Comparison of ENCODE assay signal across 4 fruit fly cellular contexts in genomic region chr3R:15275158-15275623, dm6.
TF ChIP-seq lines count a peak whose summit lies in the region.

TSS of gene Cp190 (minus strand) at chr3R:15275241.
TSS of gene CG4338 (plus strand) at chr3R:15275522.

TF ChIP-seq in whole organism, adult, 20 proteins besides CTCF, POLR2A, EP300 and RAD21 (continued from another document):
- TF ChIP-seq CG33017 (tag; optimal IDR thresholded peaks at IDR 0.05; lab: Kevin White, UChicago) (peak; percentile 98), kay (GFP tag; lab: Kevin White, UChicago; ENCODE audit: borderline replicate concordance) (no peak)
TF ChIP-seq in whole organism, adult: peak in this region for 17.

TF ChIP-seq in whole organism, embryonic, 481 proteins besides CTCF, POLR2A, EP300 and RAD21 (continued from another document and continues in another):
- TF ChIP-seq CG6813 (GFP tag; optimal IDR thresholded peaks at IDR 0.05; lab: Kevin White, UChicago), result peak; percentile 94
- peak; percentile 91 for TF ChIP-seq CG7357 (GFP tag; IDR thresholded peaks at IDR 0.05; lab: Robert Waterston, UW)
- peak; percentile 98 for TF ChIP-seq CG13894 (tag; optimal IDR thresholded peaks at IDR 0.05; lab: Kevin White, UChicago)
- TF ChIP-seq Six4 (GFP tag; optimal IDR thresholded peaks at IDR 0.05; lab: Kevin White, UChicago), result peak; percentile 98
- peak; percentile 97 for TF ChIP-seq BtbVII (GFP tag; optimal IDR thresholded peaks at IDR 0.05; lab: Kevin White, UChicago)
- TF ChIP-seq H15 (GFP tag; IDR thresholded peaks at IDR 0.05; lab: Robert Waterston, UW), result peak; percentile 87
- TF ChIP-seq ems (GFP tag; optimal IDR thresholded peaks at IDR 0.05; lab: Kevin White, UChicago), result peak; percentile 92
- peak; percentile 98 for TF ChIP-seq lilli (GFP tag; optimal IDR thresholded peaks at IDR 0.05; lab: Kevin White, UChicago)
- TF ChIP-seq CG16813 (GFP tag; IDR thresholded peaks at IDR 0.05; lab: Robert Waterston, UW; ENCODE audit: partially characterized antibody), result peak; percentile 85
- peak; percentile 91 for TF ChIP-seq CG13624 (GFP tag; optimal IDR thresholded peaks at IDR 0.05; lab: Kevin White, UChicago)
- peak; percentile 91 for TF ChIP-seq ssp (GFP tag; IDR thresholded peaks at IDR 0.05; lab: Robert Waterston, UW)
- peak; percentile 99 for TF ChIP-seq gem (tag; optimal IDR thresholded peaks at IDR 0.05; lab: Kevin White, UChicago)
- TF ChIP-seq CG12769 (tag; optimal IDR thresholded peaks at IDR 0.05; lab: Kevin White, UChicago), result peak; percentile 97
- peak; percentile 98 for TF ChIP-seq Ptx1 (GFP tag; IDR thresholded peaks at IDR 0.05; lab: Robert Waterston, UW)
- peak; percentile 96 for TF ChIP-seq CG11093 (GFP tag; IDR thresholded peaks at IDR 0.05; lab: Robert Waterston, UW)
- TF ChIP-seq CG34422 (GFP tag; IDR thresholded peaks at IDR 0.05; lab: Robert Waterston, UW), result peak; percentile 96
- TF ChIP-seq CG18476 (GFP tag; optimal IDR thresholded peaks at IDR 0.05; lab: Kevin White, UChicago), result peak; percentile 98
- TF ChIP-seq mld (GFP tag; IDR thresholded peaks at IDR 0.05; lab: Robert Waterston, UW; ENCODE audit: partially characterized antibody), result peak; percentile 45; the same call in 1 of the 3 replicates
- TF ChIP-seq Rfx (GFP tag; IDR thresholded peaks at IDR 0.05; lab: Robert Waterston, UW), result peak; percentile 97
- TF ChIP-seq CG8388 (GFP tag; optimal IDR thresholded peaks at IDR 0.05; lab: Kevin White, UChicago), result peak; percentile 98
- TF ChIP-seq CG31441 (GFP tag; IDR thresholded peaks at IDR 0.05; lab: Robert Waterston, UW), result peak; percentile 99
- TF ChIP-seq CG11085 (GFP tag; IDR thresholded peaks at IDR 0.05; lab: Robert Waterston, UW), result peak; percentile 92
- TF ChIP-seq CG9215 (GFP tag; IDR thresholded peaks at IDR 0.05; lab: Robert Waterston, UW), result peak; percentile 97
- peak; percentile 89 for TF ChIP-seq Sin3A (optimal IDR thresholded peaks at IDR 0.05; lab: Kevin White, UChicago)
- peak; percentile 99 for TF ChIP-seq Fer3 (tag; optimal IDR thresholded peaks at IDR 0.05; lab: Kevin White, UChicago)
- peak; percentile 91 for TF ChIP-seq rib (GFP tag; IDR thresholded peaks at IDR 0.05; lab: Robert Waterston, UW)
- peak; percentile 69; the same call in 2 of the 3 replicates for TF ChIP-seq Optix (GFP tag; IDR thresholded peaks at IDR 0.05; lab: Robert Waterston, UW)
- TF ChIP-seq crc (GFP tag; optimal IDR thresholded peaks at IDR 0.05; lab: Kevin White, UChicago), result peak; percentile 72
- TF ChIP-seq sd (tag; optimal IDR thresholded peaks at IDR 0.05; lab: Kevin White, UChicago), result peak; percentile 94
- peak; percentile 97 for TF ChIP-seq HHEX (GFP tag; optimal IDR thresholded peaks at IDR 0.05; lab: Kevin White, UChicago)
- TF ChIP-seq Dip2 (GFP tag; IDR thresholded peaks at IDR 0.05; lab: Robert Waterston, UW), result peak; percentile 75
- peak; percentile 97 for TF ChIP-seq CG2120 (GFP tag; optimal IDR thresholded peaks at IDR 0.05; lab: Kevin White, UChicago)
- TF ChIP-seq CrebB (tag; optimal IDR thresholded peaks at IDR 0.05; lab: Kevin White, UChicago), result peak; percentile 98
- TF ChIP-seq CG12299 (tag; optimal IDR thresholded peaks at IDR 0.05; lab: Kevin White, UChicago), result peak; percentile 99
- peak; percentile 99 for TF ChIP-seq CG13424 (tag; optimal IDR thresholded peaks at IDR 0.05; lab: Kevin White, UChicago)
- TF ChIP-seq esg (GFP tag; conservative IDR thresholded peaks at IDR 0.05; lab: Robert Waterston, UW), result peak; percentile 98
- peak; percentile 95 for TF ChIP-seq kah (GFP tag; optimal IDR thresholded peaks at IDR 0.05; lab: Kevin White, UChicago)
- TF ChIP-seq CG9437 (GFP tag; optimal IDR thresholded peaks at IDR 0.05; lab: Kevin White, UChicago), result peak; percentile 96
- TF ChIP-seq amos (GFP tag; IDR thresholded peaks at IDR 0.05; lab: Robert Waterston, UW; ENCODE audit: partially characterized antibody), result peak; percentile 88
- TF ChIP-seq CG2129 (GFP tag; IDR thresholded peaks at IDR 0.05; lab: Robert Waterston, UW; ENCODE audit: partially characterized antibody), result 0 out of 2 replicates have a peak, but pooled peaks have one; percentile 29
- peak; percentile 75 for TF ChIP-seq Sry-β (GFP tag; optimal IDR thresholded peaks at IDR 0.05; lab: Kevin White, UChicago)

TF ChIP-seq in whole organism, prepupa, 60 proteins besides CTCF, POLR2A, EP300 and RAD21 (continued from another document):
- TF ChIP-seq lz (GFP tag; optimal IDR thresholded peaks at IDR 0.05; lab: Kevin White, UChicago), result peak; percentile 97
- peak; percentile 97 for TF ChIP-seq pdm3 (GFP tag; optimal IDR thresholded peaks at IDR 0.05; lab: Kevin White, UChicago)
- TF ChIP-seq CG11294 (GFP tag; IDR thresholded peaks at IDR 0.05; lab: Robert Waterston, UW), result peak; percentile 95
- peak; percentile 96 for TF ChIP-seq CG6792 (GFP tag; optimal IDR thresholded peaks at IDR 0.05; lab: Kevin White, UChicago)
- TF ChIP-seq Sox102F (GFP tag; optimal IDR thresholded peaks at IDR 0.05; lab: Kevin White, UChicago), result peak; percentile 79
- peak; percentile 96 for TF ChIP-seq net (GFP tag; optimal IDR thresholded peaks at IDR 0.05; lab: Kevin White, UChicago)
- TF ChIP-seq CG9139 (GFP tag; optimal IDR thresholded peaks at IDR 0.05; lab: Kevin White, UChicago), result no peak
- TF ChIP-seq CG6854 (GFP tag; optimal IDR thresholded peaks at IDR 0.05; lab: Kevin White, UChicago), result peak; percentile 94
- TF ChIP-seq Met (GFP tag; optimal IDR thresholded peaks at IDR 0.05; lab: Kevin White, UChicago), result peak; percentile 96
- TF ChIP-seq CG15336 (GFP tag; IDR thresholded peaks at IDR 0.05; lab: Robert Waterston, UW), result peak; percentile 98
- peak; percentile 97 for TF ChIP-seq CG34406 (GFP tag; optimal IDR thresholded peaks at IDR 0.05; lab: Kevin White, UChicago)
- TF ChIP-seq acj6 (GFP tag; optimal IDR thresholded peaks at IDR 0.05; lab: Kevin White, UChicago), result peak; percentile 97
- TF ChIP-seq fd59A (GFP tag; optimal IDR thresholded peaks at IDR 0.05; lab: Kevin White, UChicago), result peak; percentile 96
- peak; percentile 98 for TF ChIP-seq Ets96B (tag; optimal IDR thresholded peaks at IDR 0.05; lab: Kevin White, UChicago)
- TF ChIP-seq CG8119 (GFP tag; IDR thresholded peaks at IDR 0.05; lab: Robert Waterston, UW), result peak; percentile 98
- peak; percentile 95 for TF ChIP-seq CG11902 (GFP tag; optimal IDR thresholded peaks at IDR 0.05; lab: Kevin White, UChicago)
- TF ChIP-seq esn (GFP tag; optimal IDR thresholded peaks at IDR 0.05; lab: Kevin White, UChicago), result peak; percentile 98
- TF ChIP-seq Hr39 (GFP tag; optimal IDR thresholded peaks at IDR 0.05; lab: Kevin White, UChicago), result peak; percentile 93
- peak; percentile 97 for TF ChIP-seq CG8632 (GFP tag; optimal IDR thresholded peaks at IDR 0.05; lab: Kevin White, UChicago)
- peak; percentile 97 for TF ChIP-seq CG31627 (GFP tag; optimal IDR thresholded peaks at IDR 0.05; lab: Kevin White, UChicago)
- TF ChIP-seq CG10669 (GFP tag; optimal IDR thresholded peaks at IDR 0.05; lab: Kevin White, UChicago), result peak; percentile 98
- TF ChIP-seq salr (GFP tag; optimal IDR thresholded peaks at IDR 0.05; lab: Kevin White, UChicago), result peak; percentile 28 to 92
- peak; percentile 94 for TF ChIP-seq spab (GFP tag; optimal IDR thresholded peaks at IDR 0.05; lab: Kevin White, UChicago)
- peak; percentile 98 for TF ChIP-seq CG32006 (GFP tag; optimal IDR thresholded peaks at IDR 0.05; lab: Kevin White, UChicago)
- TF ChIP-seq dac (GFP tag; optimal IDR thresholded peaks at IDR 0.05; lab: Kevin White, UChicago), result peak; percentile 89
- TF ChIP-seq CG6808 (GFP tag; optimal IDR thresholded peaks at IDR 0.05; lab: Kevin White, UChicago), result peak; percentile 98
- TF ChIP-seq CG16779 (tag; optimal IDR thresholded peaks at IDR 0.05; lab: Kevin White, UChicago), result no peak
- TF ChIP-seq Eip75B (GFP tag; optimal IDR thresholded peaks at IDR 0.05; lab: Kevin White, UChicago), result peak; percentile 96
- peak; percentile 98 for TF ChIP-seq CG3919 (GFP tag; optimal IDR thresholded peaks at IDR 0.05; lab: Kevin White, UChicago)
- TF ChIP-seq dsx (GFP tag; optimal IDR thresholded peaks at IDR 0.05; lab: Kevin White, UChicago; ENCODE audit: poor library complexity, severe bottlenecking), result peak; percentile 97
- TF ChIP-seq topi (GFP tag; optimal IDR thresholded peaks at IDR 0.05; lab: Kevin White, UChicago), result peak; percentile 97
- no peak for TF ChIP-seq CG4318 (GFP tag; optimal IDR thresholded peaks at IDR 0.05; lab: Kevin White, UChicago)
- TF ChIP-seq CG1621 (tag; optimal IDR thresholded peaks at IDR 0.05; lab: Kevin White, UChicago), result peak; percentile 93
- TF ChIP-seq vri (GFP tag; optimal IDR thresholded peaks at IDR 0.05; lab: Kevin White, UChicago), result peak; percentile 93
- no peak for TF ChIP-seq CG6276 (GFP tag; optimal IDR thresholded peaks at IDR 0.05; lab: Kevin White, UChicago)
- peak; percentile 97 for TF ChIP-seq Smox (GFP tag; optimal IDR thresholded peaks at IDR 0.05; lab: Kevin White, UChicago)
- peak; percentile 95 for TF ChIP-seq Lpt (GFP tag; optimal IDR thresholded peaks at IDR 0.05; lab: Kevin White, UChicago)
- TF ChIP-seq Ets21C (GFP tag; optimal IDR thresholded peaks at IDR 0.05; lab: Kevin White, UChicago), result peak; percentile 94
- TF ChIP-seq Eip93F (GFP tag; optimal IDR thresholded peaks at IDR 0.05; lab: Kevin White, UChicago), result no peak
- TF ChIP-seq Hr4 (GFP tag; optimal IDR thresholded peaks at IDR 0.05; lab: Kevin White, UChicago), result peak; percentile 98

TF ChIP-seq in whole organism, wandering third instar larva, 38 proteins besides CTCF, POLR2A, EP300 and RAD21 (continued from another document):
- TF ChIP-seq jim (GFP tag; optimal IDR thresholded peaks at IDR 0.05; lab: Kevin White, UChicago) (no peak), CrebA (GFP tag; optimal IDR thresholded peaks at IDR 0.05; lab: Kevin White, UChicago; ENCODE audit: borderline replicate concordance) (no peak), dmrt93B (GFP tag; optimal IDR thresholded peaks at IDR 0.05; lab: Kevin White, UChicago) (peak; percentile 97), Abd-B (GFP tag; optimal IDR thresholded peaks at IDR 0.05; lab: Kevin White, UChicago) (no peak), Hnf4 (GFP tag; optimal IDR thresholded peaks at IDR 0.05; lab: Kevin White, UChicago) (no peak), rgr (GFP tag; optimal IDR thresholded peaks at IDR 0.05; lab: Kevin White, UChicago) (peak; percentile 98), ey (GFP tag; optimal IDR thresholded peaks at IDR 0.05; lab: Kevin White, UChicago) (peak; percentile 95), Sp1 (GFP tag; optimal IDR thresholded peaks at IDR 0.05; lab: Kevin White, UChicago) (peak; percentile 99), dsf (GFP tag; optimal IDR thresholded peaks at IDR 0.05; lab: Kevin White, UChicago; ENCODE audit: borderline replicate concordance) (peak; percentile 90), lola (GFP tag; optimal IDR thresholded peaks at IDR 0.05; lab: Kevin White, UChicago) (no peak), br (GFP tag; optimal IDR thresholded peaks at IDR 0.05; lab: Kevin White, UChicago) (peak; percentile 94), OdsH (GFP tag; optimal IDR thresholded peaks at IDR 0.05; lab: Kevin White, UChicago) (peak; percentile 96), HLH106 (tag; optimal IDR thresholded peaks at IDR 0.05; lab: Kevin White, UChicago) (peak; percentile 99), Dif (GFP tag; optimal IDR thresholded peaks at IDR 0.05; lab: Kevin White, UChicago; ENCODE audit: partially characterized antibody) (no peak), sv (GFP tag; optimal IDR thresholded peaks at IDR 0.05; lab: Kevin White, UChicago) (peak; percentile 92), Jra (GFP tag; optimal IDR thresholded peaks at IDR 0.05; lab: Kevin White, UChicago) (peak; percentile 80)
